Worm (Caenorhabditis elegans) whole organism, L4 larva: ENCODE results near the gene B0280.11.
A peak's percentile ranks its signal among the peaks of the same experiment; 100 is the strongest.

ENCODE experiments used
- Y5F2A.4 ChIP-seq: fragments of 200-800 bp; sonication (Bioruptor generic); optimal IDR thresholded peaks from 2 replicates; lab custom pipeline; 2018; ENCODE audit warnings: mild to moderate bottlenecking, missing genetic modification characterization, missing compliant biosample characterization
- ZK546.5 ChIP-seq, 2 experiments: sonication (generic microtip); optimal IDR thresholded peaks; 2 replicates each; lab custom pipeline; 2017; ENCODE audit warnings: missing biosample characterization in 2 of 2, missing genetic modification characterization in 2 of 2
- arid-1 ChIP-seq: fragments of 200-800 bp; sonication (Bioruptor generic); conservative IDR thresholded peaks from 2 replicates; pipeline ENCODE4 v1.3.6; 2022; ENCODE audit warnings: missing genetic modification reagents, missing genetic modification characterization, missing compliant biosample characterization
- ceh-28 ChIP-seq: fragments of 150-350 bp; optimal IDR thresholded peaks from 2 replicates; lab custom pipeline; 2014; ENCODE audit warnings: missing biosample characterization, missing genetic modification reagents, missing genetic modification characterization
- ceh-82 ChIP-seq: sonication (generic microtip); optimal IDR thresholded peaks from 2 replicates; lab custom pipeline; 2017; ENCODE audit warnings: missing biosample characterization, missing genetic modification characterization
- ces-1 ChIP-seq: fragments of 150-350 bp; sonication (generic microtip); optimal IDR thresholded peaks from 4 replicates; lab custom pipeline; 2014; ENCODE audit warnings: missing biosample characterization, missing genetic modification reagents, missing genetic modification characterization
- daf-16 ChIP-seq, 3 experiments: sonication (generic microtip); optimal IDR thresholded peaks; 2 replicates each; lab custom pipeline; 2016 to 2017; ENCODE audit warnings: missing genetic modification characterization in 3 of 3, missing genetic modification reagents in 3 of 3, mild to moderate bottlenecking in 2 of 3, missing compliant biosample characterization in 2 of 3, missing biosample characterization in 1 of 3, moderate library complexity in 1 of 3
- duxl-1 ChIP-seq: sonication (generic microtip); optimal IDR thresholded peaks from 2 replicates; lab custom pipeline; 2016; ENCODE audit warnings: mild to moderate bottlenecking, missing genetic modification characterization, moderate library complexity, missing compliant biosample characterization; ENCODE audit not compliant: poor library complexity
- dve-1 ChIP-seq: sonication (generic microtip); optimal IDR thresholded peaks from 2 replicates; lab custom pipeline; 2017; ENCODE audit warnings: antibody characterized with exemption, mild to moderate bottlenecking, missing genetic modification characterization, missing compliant biosample characterization; ENCODE audit not compliant: insufficient read depth
- gei-8 ChIP-seq: fragments of 200-800 bp; sonication (Bioruptor generic); optimal IDR thresholded peaks from 2 replicates; lab custom pipeline; 2018; ENCODE audit warnings: mild to moderate bottlenecking, missing genetic modification characterization, missing compliant biosample characterization
- hlh-30 ChIP-seq: sonication (generic microtip); optimal IDR thresholded peaks from 2 replicates; lab custom pipeline; 2017; ENCODE audit warnings: antibody characterized with exemption, mild to moderate bottlenecking, missing genetic modification characterization, missing compliant biosample characterization; ENCODE audit not compliant: insufficient read depth
- hmg-1.1 ChIP-seq: fragments of 200-800 bp; sonication (Bioruptor generic); IDR thresholded peaks from 2 replicates; pipeline ENCODE4 v1.3.6; 2022; ENCODE audit warnings: missing genetic modification reagents, missing genetic modification characterization, missing compliant biosample characterization
- jun-1 ChIP-seq: fragments of 150-350 bp; optimal IDR thresholded peaks from 2 replicates; lab custom pipeline; 2014; ENCODE audit warnings: missing biosample characterization, missing genetic modification reagents, missing genetic modification characterization
- lim-7 ChIP-seq: fragments of 200-800 bp; sonication (Bioruptor generic); IDR thresholded peaks from 2 replicates; pipeline ENCODE4 v1.3.6; 2022; ENCODE audit warnings: missing genetic modification characterization, missing compliant biosample characterization
- lin-29 ChIP-seq: fragments of 200-800 bp; sonication (Bioruptor generic); IDR thresholded peaks from 2 replicates; pipeline ENCODE4 v1.3.6; 2022; ENCODE audit warnings: missing genetic modification reagents, missing genetic modification characterization, missing compliant biosample characterization
- lin-38 ChIP-seq: fragments of 200-800 bp; sonication (Bioruptor generic); IDR thresholded peaks from 2 replicates; pipeline ENCODE4 v1.3.6; 2022; ENCODE audit warnings: missing genetic modification reagents, missing genetic modification characterization, missing compliant biosample characterization
- madf-9 ChIP-seq: fragments of 200-800 bp; sonication (Bioruptor generic); conservative IDR thresholded peaks from 2 replicates; pipeline ENCODE4 v1.3.6; 2022; ENCODE audit warnings: missing genetic modification reagents, missing genetic modification characterization, missing compliant biosample characterization
- mep-1 ChIP-seq: fragments of 150-350 bp; sonication (generic microtip); optimal IDR thresholded peaks from 3 replicates; lab custom pipeline; 2014; ENCODE audit warnings: missing biosample characterization, missing genetic modification characterization
- mxl-3 ChIP-seq: fragments of 200-800 bp; sonication (Bioruptor generic); optimal IDR thresholded peaks from 2 replicates; lab custom pipeline; 2018; ENCODE audit warnings: mild to moderate bottlenecking, missing genetic modification characterization, missing compliant biosample characterization
- nhr-237 ChIP-seq: sonication (generic microtip); optimal IDR thresholded peaks from 2 replicates; lab custom pipeline; 2017; ENCODE audit warnings: missing biosample characterization, missing genetic modification characterization
- nhr-28 ChIP-seq: fragments of 150-350 bp; optimal IDR thresholded peaks from 2 replicates; lab custom pipeline; 2014; ENCODE audit warnings: missing biosample characterization, missing genetic modification characterization
- nhr-42 ChIP-seq: fragments of 200-800 bp; sonication (Bioruptor generic); IDR thresholded peaks from 2 replicates; pipeline ENCODE4 v1.3.6; 2022; ENCODE audit warnings: missing genetic modification characterization, missing compliant biosample characterization
- nhr-6 ChIP-seq: fragments of 150-350 bp; optimal IDR thresholded peaks from 2 replicates; lab custom pipeline; 2014; ENCODE audit warnings: missing biosample characterization, missing genetic modification characterization
- php-3 ChIP-seq: fragments of 200-800 bp; sonication (Bioruptor generic); IDR thresholded peaks from 2 replicates; pipeline ENCODE4 v1.3.6; 2022; ENCODE audit warnings: missing genetic modification reagents, missing genetic modification characterization, missing compliant biosample characterization
- skn-1 ChIP-seq: fragments of 150-350 bp; optimal IDR thresholded peaks from 2 replicates; lab custom pipeline; 2014; ENCODE audit warnings: missing biosample characterization, missing genetic modification characterization
- tag-97 ChIP-seq: fragments of 200-800 bp; sonication (Bioruptor generic); IDR thresholded peaks from 2 replicates; pipeline ENCODE4 v1.3.6; 2022; ENCODE audit warnings: missing genetic modification characterization, missing compliant biosample characterization
- unc-130 ChIP-seq: sonication (generic microtip); optimal IDR thresholded peaks from 2 replicates; lab custom pipeline; 2016; ENCODE audit warnings: missing genetic modification reagents, missing genetic modification characterization, missing compliant biosample characterization
- vab-7 ChIP-seq: fragments of 200-800 bp; sonication (Bioruptor generic); IDR thresholded peaks from 2 replicates; pipeline ENCODE4 v1.3.6; 2022; ENCODE audit warnings: missing genetic modification reagents, missing genetic modification characterization, missing compliant biosample characterization
- zip-11 ChIP-seq: fragments of 200-800 bp; sonication (Bioruptor generic); IDR thresholded peaks from 2 replicates; pipeline ENCODE4 v1.3.6; 2022; ENCODE audit warnings: missing genetic modification characterization, missing compliant biosample characterization

B0280.11 gene

ce11 chrIII:7087691-7088323 is 50.3 kb downstream of the B0280.11 start, which contains the start of gene fubl-2 (continued):
- TF ChIP-seq hlh-30 (tag; lab: Kevin White, UChicago) (peak; percentile 49), unc-130 (GFP tag; lab: Kevin White, UChicago) (peak; percentile 79), lin-38 (GFP tag; lab: Robert Waterston, UW) (no peak), ceh-82 (tag; lab: Kevin White, UChicago) (no peak), duxl-1 (tag; lab: Kevin White, UChicago) (no peak), nhr-42 (GFP tag; lab: Robert Waterston, UW) (no peak), jun-1 (tag; lab: Kevin White, UChicago) (no peak), vab-7 (GFP tag; lab: Robert Waterston, UW) (no peak), dve-1 (tag; lab: Kevin White, UChicago) (no peak), arid-1 (GFP tag; lab: Robert Waterston, UW) (no peak), lim-7 (GFP tag; lab: Robert Waterston, UW) (no peak), ceh-28 (tag; lab: Kevin White, UChicago) (peak; percentile 18), gei-8 (GFP tag; lab: Kevin White, UChicago) (no peak), lin-29 (no peak), php-3 (GFP tag; lab: Robert Waterston, UW) (no peak)

- TF ChIP-seq lim-7 (GFP tag; lab: Robert Waterston, UW): no peak
- TF ChIP-seq nhr-28 (tag; lab: Kevin White, UChicago): peak; percentile 66
- no peak for TF ChIP-seq nhr-6 (tag; lab: Kevin White, UChicago)
- no peak for TF ChIP-seq zip-11 (GFP tag; lab: Robert Waterston, UW)
- no peak for TF ChIP-seq mep-1 (tag; lab: Kevin White, UChicago)
- TF ChIP-seq hmg-1.1 (GFP tag; lab: Robert Waterston, UW): no peak
- TF ChIP-seq Y5F2A.4 (GFP tag; lab: Kevin White, UChicago): no peak
- TF ChIP-seq tag-97: no peak
- TF ChIP-seq madf-9 (GFP tag; lab: Robert Waterston, UW): no peak
- no peak for TF ChIP-seq arid-1 (GFP tag; lab: Robert Waterston, UW)
- TF ChIP-seq nhr-237 (tag; lab: Kevin White, UChicago): no peak
- TF ChIP-seq mxl-3 (GFP tag; lab: Kevin White, UChicago): no peak
- no peak for TF ChIP-seq daf-16 (GFP tag; optimal IDR thresholded peaks at IDR 0.05; lab: Kevin White, UChicago)
- peak; percentile 18 for TF ChIP-seq daf-16 (tag; optimal IDR thresholded peaks at IDR 0.05; lab: Kevin White, UChicago)
- no peak for TF ChIP-seq skn-1
- no peak for TF ChIP-seq ZK546.5 (tag; optimal IDR thresholded peaks at IDR 0.05; lab: Kevin White, UChicago)
- TF ChIP-seq ces-1: no peak
- TF ChIP-seq, all 104 proteins: peak for 2
Observed at ce11 chrIII:7087180-7087579, 50.9 kb downstream of the B0280.11 start.
